Fruit fly (Drosophila melanogaster): ENCODE results near the gene CG31626.

CG31626 gene

DNA sequence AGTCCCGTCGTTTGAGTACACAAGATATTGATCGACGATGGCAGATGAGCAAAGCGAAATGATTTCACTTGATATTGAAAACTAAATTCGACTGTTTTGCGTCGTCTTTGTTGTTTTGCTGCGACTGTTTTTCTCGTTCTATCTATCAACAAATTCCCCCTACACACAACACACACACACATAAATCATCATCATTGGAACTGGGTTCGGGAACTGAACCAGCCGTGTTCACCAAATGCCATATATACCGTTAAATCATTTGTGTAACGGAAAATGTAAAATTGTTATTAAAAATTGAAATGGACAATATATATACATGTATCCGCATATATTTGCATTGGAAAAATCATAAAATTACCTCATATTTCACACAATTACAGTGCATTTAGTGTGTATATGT is 16.1 kb downstream of the CG31626 start, which contains the start of gene Atg18b:
Gene Atg18b, minus strand, starts transcription at position 177 of the 400 bp plus-strand sequence.
- TF ChIP-seq Hnf4 (GFP tag; optimal IDR thresholded peaks at IDR 0.05) (no peak), N (GFP tag; optimal IDR thresholded peaks at IDR 0.05) (no peak), Rel (GFP tag; optimal IDR thresholded peaks at IDR 0.05) (no peak), Rel (tag; optimal IDR thresholded peaks at IDR 0.05) (peak; percentile 100)

DNA sequence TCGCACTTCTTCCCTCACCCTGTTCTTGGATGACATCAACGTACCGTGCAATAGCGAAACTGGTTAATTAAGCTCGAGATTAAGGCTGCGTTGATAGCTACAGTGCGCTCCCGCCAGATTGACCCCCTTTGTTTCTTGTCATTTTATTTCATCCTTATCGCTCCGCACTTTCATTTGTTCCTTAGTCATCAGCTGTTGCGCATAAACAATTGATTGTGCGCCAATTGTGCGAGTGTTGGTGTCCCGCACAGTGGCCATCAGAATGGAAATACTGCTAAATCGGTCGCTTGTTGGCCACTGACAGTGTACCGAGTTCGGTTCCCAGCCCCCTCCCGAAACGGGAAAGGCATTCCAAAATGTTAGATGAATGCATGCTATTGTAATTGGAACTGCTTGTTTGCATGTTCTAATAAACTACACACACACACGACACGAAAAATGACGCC is 16.9 kb downstream of the CG31626 start:
- TF ChIP-seq Rel (GFP tag; optimal IDR thresholded peaks at IDR 0.05) (no peak), Rel (tag; optimal IDR thresholded peaks at IDR 0.05) (peak; percentile 56), foxo (GFP tag; optimal IDR thresholded peaks at IDR 0.05) (peak in 1 of 2 experiments; percentile 34), psq (GFP tag; optimal IDR thresholded peaks at IDR 0.05) (peak; percentile 50), br (GFP tag; optimal IDR thresholded peaks at IDR 0.05) (peak; percentile 16), HLH106 (tag; optimal IDR thresholded peaks at IDR 0.05) (peak; percentile 27), Hnf4 (GFP tag; optimal IDR thresholded peaks at IDR 0.05) (no peak), lola (GFP tag; optimal IDR thresholded peaks at IDR 0.05) (no peak), OdsH (GFP tag; optimal IDR thresholded peaks at IDR 0.05) (peak; percentile 4)

DNA sequence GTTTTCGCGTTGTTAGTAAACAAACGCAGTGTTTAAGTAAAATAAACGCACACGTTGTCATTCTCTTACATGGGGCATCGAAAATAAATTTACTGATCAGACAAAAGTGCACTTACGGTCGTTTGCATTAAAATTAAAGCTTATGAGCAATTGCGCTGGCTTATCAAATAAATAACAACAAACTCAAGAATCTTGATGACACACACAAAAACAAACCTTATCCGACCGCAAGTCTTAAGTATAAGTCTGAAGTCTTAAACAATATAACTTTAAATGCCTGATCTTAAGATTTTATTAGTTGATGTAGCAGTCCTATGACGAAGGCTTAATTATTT is 17.7 kb downstream of the CG31626 start:
- TF ChIP-seq h (GFP tag; optimal IDR thresholded peaks at IDR 0.05) (peak; percentile 29), CrebA (GFP tag; optimal IDR thresholded peaks at IDR 0.05; ENCODE audit: borderline replicate concordance) (no peak), sage (GFP tag; optimal IDR thresholded peaks at IDR 0.05) (peak; percentile 14), GATAd (GFP tag; optimal IDR thresholded peaks at IDR 0.05) (no peak), Abd-B (GFP tag; optimal IDR thresholded peaks at IDR 0.05) (no peak), CG9705 (GFP tag; optimal IDR thresholded peaks at IDR 0.05) (no peak), tai (GFP tag; optimal IDR thresholded peaks at IDR 0.05) (no peak), brk (GFP tag; optimal IDR thresholded peaks at IDR 0.05) (peak; percentile 35), Vsx2 (GFP tag; optimal IDR thresholded peaks at IDR 0.05; ENCODE audit: partially characterized antibody) (peak; percentile 4), rgr (GFP tag; optimal IDR thresholded peaks at IDR 0.05) (no peak), fru (GFP tag; optimal IDR thresholded peaks at IDR 0.05) (no peak)

DNA sequence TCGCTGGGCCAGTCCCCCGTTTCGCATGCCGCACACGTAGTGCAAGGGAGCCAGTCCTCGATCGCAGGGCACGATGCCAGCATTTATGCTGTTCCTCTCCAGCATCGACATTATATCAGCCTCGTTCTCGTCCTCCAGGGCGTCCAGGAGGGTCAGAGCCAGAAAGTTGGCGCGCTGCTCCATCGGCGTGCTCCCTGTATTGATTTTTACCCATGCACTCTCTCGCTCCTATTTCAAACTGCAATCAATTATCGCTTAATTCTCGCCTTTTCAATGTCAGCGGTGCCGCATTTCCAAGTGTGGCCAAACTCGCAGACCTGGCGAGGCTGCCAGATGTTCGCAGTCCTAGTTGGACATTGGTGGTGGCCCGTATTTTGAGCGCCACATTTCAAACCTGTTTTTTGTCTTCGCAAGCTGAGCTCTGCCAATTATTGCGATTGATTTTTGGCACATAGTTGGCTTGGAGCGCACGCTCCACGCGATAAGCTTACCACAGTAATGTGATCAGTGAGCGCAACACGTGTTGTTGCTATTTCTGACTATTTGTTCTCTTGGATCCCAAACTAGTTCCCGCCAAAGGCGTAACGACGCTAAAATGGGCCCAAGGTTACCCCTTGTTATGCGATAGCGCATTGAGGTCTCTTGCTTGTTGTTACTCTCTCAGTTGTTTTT is 18.2 kb downstream of the CG31626 start, which contains the start of gene CG8679:
Gene CG8679, minus strand, starts transcription at position 305 of the 672 bp plus-strand sequence.
- TF ChIP-seq Vsx2 (GFP tag; optimal IDR thresholded peaks at IDR 0.05; ENCODE audit: partially characterized antibody) (peak; percentile 30), CG9705 (GFP tag; optimal IDR thresholded peaks at IDR 0.05) (no peak), Rel (GFP tag; optimal IDR thresholded peaks at IDR 0.05) (no peak), Rel (tag; optimal IDR thresholded peaks at IDR 0.05) (peak; percentile 72)

DNA sequence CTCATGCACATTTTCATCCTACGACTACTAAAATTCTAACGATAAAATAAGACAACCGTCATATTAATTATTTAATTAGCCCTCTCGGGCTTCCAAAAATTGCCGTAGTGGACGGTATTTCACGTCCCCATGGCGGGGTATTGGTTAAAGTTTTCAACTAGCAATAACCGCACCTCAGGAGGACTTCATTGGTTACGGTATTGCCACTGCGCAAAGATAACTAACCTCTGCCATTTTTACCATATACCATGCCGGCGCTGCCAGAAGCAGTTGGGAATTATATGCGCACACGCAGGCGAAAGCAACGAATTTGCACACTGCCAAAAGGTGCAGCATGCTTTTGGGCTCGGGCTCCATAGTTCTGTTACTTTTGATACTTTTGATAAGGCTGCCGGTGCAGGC is 21.6 kb downstream of the CG31626 start:
- TF ChIP-seq woc (GFP tag; optimal IDR thresholded peaks at IDR 0.05) (peak; percentile 44), dsf (GFP tag; optimal IDR thresholded peaks at IDR 0.05; ENCODE audit: borderline replicate concordance) (no peak), GATAd (GFP tag; optimal IDR thresholded peaks at IDR 0.05) (no peak), rgr (GFP tag; optimal IDR thresholded peaks at IDR 0.05) (peak; percentile 62), ey (GFP tag; optimal IDR thresholded peaks at IDR 0.05) (peak; percentile 65), Hnf4 (GFP tag; optimal IDR thresholded peaks at IDR 0.05) (peak; percentile 93), HLH106 (tag; optimal IDR thresholded peaks at IDR 0.05) (peak; percentile 46), fru (GFP tag; optimal IDR thresholded peaks at IDR 0.05) (peak; percentile 90), sv (GFP tag; optimal IDR thresholded peaks at IDR 0.05) (peak; percentile 13), lola (GFP tag; optimal IDR thresholded peaks at IDR 0.05) (no peak), sage (GFP tag; optimal IDR thresholded peaks at IDR 0.05) (no peak), CrebA (GFP tag; optimal IDR thresholded peaks at IDR 0.05; ENCODE audit: borderline replicate concordance) (no peak), Myc (optimal IDR thresholded peaks at IDR 0.05) (peak; percentile 54), OdsH (GFP tag; optimal IDR thresholded peaks at IDR 0.05) (peak; percentile 65), Abd-B (GFP tag; optimal IDR thresholded peaks at IDR 0.05) (no peak), pan (optimal IDR thresholded peaks at IDR 0.05) (no peak), usp (GFP tag; optimal IDR thresholded peaks at IDR 0.05) (no peak), CG32264 (GFP tag; optimal IDR thresholded peaks at IDR 0.05) (no peak), br (GFP tag; optimal IDR thresholded peaks at IDR 0.05) (peak; percentile 66), dl (GFP tag; optimal IDR thresholded peaks at IDR 0.05; ENCODE audit: insufficient read depth in 1 of 2, partially characterized antibody in 2 of 2) (peak in 1 of 2 experiments; percentile 15), h (GFP tag; optimal IDR thresholded peaks at IDR 0.05) (peak; percentile 83), Rel (GFP tag; optimal IDR thresholded peaks at IDR 0.05) (no peak), Rel (tag; optimal IDR thresholded peaks at IDR 0.05) (peak; percentile 44), Sp1 (GFP tag; optimal IDR thresholded peaks at IDR 0.05) (no peak), N (GFP tag; optimal IDR thresholded peaks at IDR 0.05) (peak; percentile 2), Hr83 (GFP tag; optimal IDR thresholded peaks at IDR 0.05; ENCODE audit: poor library complexity, severe bottlenecking) (peak; percentile 4), CG9705 (GFP tag; optimal IDR thresholded peaks at IDR 0.05) (no peak), psq (GFP tag; optimal IDR thresholded peaks at IDR 0.05) (peak; percentile 43), Hr78 (GFP tag; optimal IDR thresholded peaks at IDR 0.05) (no peak), Dfd (GFP tag; optimal IDR thresholded peaks at IDR 0.05) (no peak), dmrt93B (GFP tag; optimal IDR thresholded peaks at IDR 0.05) (no peak), tai (GFP tag; optimal IDR thresholded peaks at IDR 0.05) (peak; percentile 80), Jra (GFP tag; optimal IDR thresholded peaks at IDR 0.05) (peak; percentile 48), Dif (GFP tag; optimal IDR thresholded peaks at IDR 0.05; ENCODE audit: partially characterized antibody) (peak; percentile 60), Mio (GFP tag; optimal IDR thresholded peaks at IDR 0.05) (peak; percentile 44), foxo (GFP tag; optimal IDR thresholded peaks at IDR 0.05) (peak in 1 of 2 experiments; percentile 74)

Measured in whole organism, wandering third instar larva.